Worm (Caenorhabditis elegans) whole organism, mixed stage, embryonic: ENCODE measurements around the gene cnc-6.
A peak's percentile ranks its signal among the peaks of the same experiment; 100 is the strongest.

Experiments
- M03D4.4 ChIP-seq: sonication (generic microtip); optimal IDR thresholded peaks from 2 replicates; lab custom pipeline; 2017; ENCODE audit warnings: mild to moderate bottlenecking, missing genetic modification characterization, missing compliant biosample characterization
- bed-3 ChIP-seq: fragments of 200-800 bp; sonication (Bioruptor generic); optimal IDR thresholded peaks from 3 replicates; lab custom pipeline; 2018; ENCODE audit warnings: mild to moderate bottlenecking, missing genetic modification characterization, moderate library complexity, missing compliant biosample characterization
- blmp-1 ChIP-seq: fragments of 150-350 bp; optimal IDR thresholded peaks from 2 replicates; lab custom pipeline; 2014; ENCODE audit warnings: missing biosample characterization, missing genetic modification characterization
- ceh-39 ChIP-seq: fragments of 150-350 bp; optimal IDR thresholded peaks from 2 replicates; lab custom pipeline; 2014; ENCODE audit warnings: missing biosample characterization, missing genetic modification characterization
- ceh-43 ChIP-seq: fragments of 200-800 bp; sonication (Bioruptor generic); optimal IDR thresholded peaks from 2 replicates; lab custom pipeline; 2018; ENCODE audit warnings: mild to moderate bottlenecking, missing genetic modification characterization, moderate library complexity, missing compliant biosample characterization
- ceh-83 ChIP-seq: fragments of 200-800 bp; sonication (Bioruptor generic); optimal IDR thresholded peaks from 2 replicates; lab custom pipeline; 2018; ENCODE audit warnings: mild to moderate bottlenecking, missing genetic modification characterization, missing compliant biosample characterization
- ces-1 ChIP-seq: fragments of 150-350 bp; optimal IDR thresholded peaks from 2 replicates; lab custom pipeline; 2014; ENCODE audit warnings: missing biosample characterization, missing genetic modification reagents, missing genetic modification characterization
- cnd-1 ChIP-seq: fragments of 200-800 bp; sonication (Bioruptor generic); optimal IDR thresholded peaks from 2 replicates; lab custom pipeline; 2018; ENCODE audit warnings: mild to moderate bottlenecking, missing genetic modification characterization, missing compliant biosample characterization
- drap-1 ChIP-seq: fragments of 200-800 bp; sonication (Bioruptor generic); optimal IDR thresholded peaks from 3 replicates; lab custom pipeline; 2018; ENCODE audit warnings: mild to moderate bottlenecking, missing genetic modification characterization, missing compliant biosample characterization
- elt-1 ChIP-seq: sonication (generic microtip); optimal IDR thresholded peaks from 2 replicates; lab custom pipeline; 2017; ENCODE audit warnings: missing genetic modification characterization, mild to moderate bottlenecking, missing compliant biosample characterization, antibody characterized with exemption, moderate library complexity, borderline replicate concordance; ENCODE audit not compliant: insufficient read depth
- flh-1 ChIP-seq: fragments of 200-800 bp; sonication (Bioruptor generic); optimal IDR thresholded peaks from 2 replicates; lab custom pipeline; 2018; ENCODE audit warnings: mild to moderate bottlenecking, missing genetic modification characterization, moderate library complexity, missing compliant biosample characterization
- ham-2 ChIP-seq: fragments of 200-800 bp; sonication (Bioruptor generic); optimal IDR thresholded peaks from 2 replicates; lab custom pipeline; 2018; ENCODE audit warnings: mild to moderate bottlenecking, missing genetic modification characterization, missing compliant biosample characterization
- lin-13 ChIP-seq: fragments of 150-350 bp; optimal IDR thresholded peaks from 2 replicates; lab custom pipeline; 2014; ENCODE audit warnings: missing biosample characterization, missing genetic modification characterization
- lin-32 ChIP-seq: fragments of 200-800 bp; sonication (Bioruptor generic); optimal IDR thresholded peaks from 2 replicates; lab custom pipeline; 2018; ENCODE audit warnings: mild to moderate bottlenecking, missing genetic modification characterization, missing compliant biosample characterization
- lsy-2 ChIP-seq: fragments of 150-350 bp; optimal IDR thresholded peaks from 2 replicates; lab custom pipeline; 2014; ENCODE audit warnings: missing biosample characterization, missing genetic modification characterization
- mab-5 ChIP-seq: fragments of 150-350 bp; optimal IDR thresholded peaks from 2 replicates; lab custom pipeline; 2014; ENCODE audit warnings: missing biosample characterization, missing genetic modification characterization
- mls-2 ChIP-seq: sonication (generic microtip); optimal IDR thresholded peaks from 2 replicates; lab custom pipeline; 2016; ENCODE audit warnings: mild to moderate bottlenecking, missing genetic modification characterization, moderate library complexity, missing compliant biosample characterization
- nhr-12 ChIP-seq: fragments of 150-350 bp; optimal IDR thresholded peaks from 2 replicates; lab custom pipeline; 2014; ENCODE audit warnings: missing biosample characterization, missing genetic modification characterization
- nhr-2 ChIP-seq: fragments of 150-350 bp; optimal IDR thresholded peaks from 2 replicates; lab custom pipeline; 2014; ENCODE audit warnings: missing biosample characterization, missing genetic modification characterization
- nhr-237 ChIP-seq: fragments of 150-350 bp; optimal IDR thresholded peaks from 2 replicates; lab custom pipeline; 2014; ENCODE audit warnings: missing biosample characterization, missing genetic modification characterization
- nhr-28 ChIP-seq: fragments of 150-350 bp; optimal IDR thresholded peaks from 2 replicates; lab custom pipeline; 2014; ENCODE audit warnings: missing biosample characterization, missing genetic modification characterization
- nhr-76 ChIP-seq: sonication (generic microtip); optimal IDR thresholded peaks from 2 replicates; lab custom pipeline; 2017; ENCODE audit warnings: missing biosample characterization, missing genetic modification characterization
- pha-4 ChIP-seq: fragments of 150-350 bp; optimal IDR thresholded peaks from 2 replicates; lab custom pipeline; 2018; ENCODE audit warnings: missing biosample characterization, missing genetic modification reagents, missing genetic modification characterization
- tbx-8 ChIP-seq: fragments of 200-800 bp; sonication (Bioruptor generic); optimal IDR thresholded peaks from 2 replicates; lab custom pipeline; 2018; ENCODE audit warnings: mild to moderate bottlenecking, missing genetic modification characterization, moderate library complexity, missing compliant biosample characterization
- unc-39 ChIP-seq: fragments of 150-350 bp; optimal IDR thresholded peaks from 2 replicates; lab custom pipeline; 2014; ENCODE audit warnings: missing biosample characterization, missing genetic modification characterization
- unc-62 ChIP-seq: fragments of 150-350 bp; optimal IDR thresholded peaks from 2 replicates; lab custom pipeline; 2014; ENCODE audit warnings: missing biosample characterization, missing genetic modification reagents, missing genetic modification characterization
- zip-8 ChIP-seq: fragments of 150-350 bp; optimal IDR thresholded peaks from 2 replicates; lab custom pipeline; 2014; ENCODE audit warnings: missing biosample characterization, missing genetic modification characterization
- ztf-11 ChIP-seq: fragments of 150-350 bp; optimal IDR thresholded peaks from 2 replicates; lab custom pipeline; 2014; ENCODE audit warnings: missing biosample characterization, missing genetic modification characterization

cnc-6 gene

ce11 chrIII:1769993-1770392 lies 6.7 kb downstream of the cnc-6 start, which contains the start of gene tbx-43:
Gene tbx-43, minus strand, starts transcription at chrIII:1770093.
- TF ChIP-seq pha-4 (tag; lab: Kevin White, UChicago) (no peak), M03D4.4 (tag; lab: Kevin White, UChicago) (no peak), nhr-12 (no peak), nhr-2 (no peak), drap-1 (GFP tag; lab: Kevin White, UChicago) (no peak), lin-32 (GFP tag; lab: Kevin White, UChicago) (no peak)

ce11 chrIII:1777468-1777867 lies 14.1 kb downstream of the cnc-6 start, which contains the start of gene Y39A3CL.3:
Gene Y39A3CL.3, plus strand, starts transcription at chrIII:1777802.
- TF ChIP-seq unc-62 (GFP tag; lab: Kevin White, UChicago): no peak
- TF ChIP-seq lsy-2: peak; percentile 94
- TF ChIP-seq ces-1 (GFP tag; lab: Kevin White, UChicago): peak; percentile 25

- TF ChIP-seq tbx-8 (no peak), nhr-12 (no peak), ces-1 (GFP tag; lab: Kevin White, UChicago) (no peak), cnd-1 (tag; lab: Kevin White, UChicago) (no peak), ham-2 (GFP tag; lab: Kevin White, UChicago) (no peak), drap-1 (GFP tag; lab: Kevin White, UChicago) (no peak), zip-8 (no peak), pha-4 (tag; lab: Kevin White, UChicago) (no peak)
Measured at ce11 chrIII:1777969-1778368, 14.6 kb downstream of the cnc-6 start, which contains the start of gene Y39A3CL.4. Gene Y39A3CL.4, minus strand, starts transcription at chrIII:1778069.

- TF ChIP-seq ham-2 (GFP tag; lab: Kevin White, UChicago): no peak
- TF ChIP-seq lsy-2: no peak
- TF ChIP-seq ces-1 (GFP tag; lab: Kevin White, UChicago): peak; percentile 57
- TF ChIP-seq mab-5: no peak
- no peak for TF ChIP-seq tbx-8
- TF ChIP-seq mls-2 (tag; lab: Kevin White, UChicago): no peak
- TF ChIP-seq ceh-39 (tag; lab: Kevin White, UChicago): no peak
Measured at ce11 chrIII:1785776-1786175, 22.5 kb downstream of the cnc-6 start.

ce11 chrIII:1788033-1788432 lies 24.7 kb downstream of the cnc-6 start, which contains the start of gene rimb-1:
Gene rimb-1, plus strand, starts transcription at chrIII:1788333.
- no peak for TF ChIP-seq flh-1 (GFP tag; lab: Kevin White, UChicago)
- no peak for TF ChIP-seq ceh-83 (GFP tag; lab: Kevin White, UChicago)
- TF ChIP-seq lin-32 (GFP tag; lab: Kevin White, UChicago): no peak
- TF ChIP-seq unc-62 (GFP tag; lab: Kevin White, UChicago): no peak
- TF ChIP-seq ztf-11 (tag; lab: Kevin White, UChicago): no peak
- TF ChIP-seq tbx-8: no peak
- TF ChIP-seq ceh-43 (GFP tag; lab: Kevin White, UChicago): no peak
- TF ChIP-seq ceh-39 (tag; lab: Kevin White, UChicago): no peak
- TF ChIP-seq nhr-237 (tag; lab: Kevin White, UChicago): no peak
- TF ChIP-seq cnd-1 (tag; lab: Kevin White, UChicago): no peak
- no peak for TF ChIP-seq nhr-76
- no peak for TF ChIP-seq unc-39 (tag; lab: Kevin White, UChicago)
- TF ChIP-seq, all 35 proteins: peak for 0

- TF ChIP-seq ztf-11 (tag; lab: Kevin White, UChicago) (no peak), flh-1 (GFP tag; lab: Kevin White, UChicago) (no peak), unc-62 (GFP tag; lab: Kevin White, UChicago) (no peak), lin-13 (tag; lab: Kevin White, UChicago) (no peak), M03D4.4 (tag; lab: Kevin White, UChicago) (no peak), zip-8 (no peak)
Measured at ce11 chrIII:1788972-1789371, 25.6 kb downstream of the cnc-6 start.

- TF ChIP-seq mls-2 (tag; lab: Kevin White, UChicago) (no peak), ces-1 (GFP tag; lab: Kevin White, UChicago) (peak; percentile 92)
Measured at ce11 chrIII:1791949-1792348, 28.6 kb downstream of the cnc-6 start.

ce11 chrIII:1793416-1793815 lies 30.1 kb downstream of the cnc-6 start:
- TF ChIP-seq bed-3 (GFP tag; lab: Kevin White, UChicago): no peak
- no peak for TF ChIP-seq nhr-237 (tag; lab: Kevin White, UChicago)
- TF ChIP-seq ceh-39 (tag; lab: Kevin White, UChicago): no peak
- no peak for TF ChIP-seq drap-1 (GFP tag; lab: Kevin White, UChicago)
- TF ChIP-seq lsy-2: no peak
- no peak for TF ChIP-seq nhr-76
- no peak for TF ChIP-seq elt-1 (tag; lab: Kevin White, UChicago)
- no peak for TF ChIP-seq M03D4.4 (tag; lab: Kevin White, UChicago)
- no peak for TF ChIP-seq ceh-43 (GFP tag; lab: Kevin White, UChicago)
- TF ChIP-seq ztf-11 (tag; lab: Kevin White, UChicago): no peak
- TF ChIP-seq lin-13 (tag; lab: Kevin White, UChicago): no peak
- no peak for TF ChIP-seq mab-5
- TF ChIP-seq pha-4 (tag; lab: Kevin White, UChicago): no peak
- TF ChIP-seq tbx-8: no peak
- TF ChIP-seq nhr-2: no peak
- no peak for TF ChIP-seq flh-1 (GFP tag; lab: Kevin White, UChicago)
- no peak for TF ChIP-seq unc-62 (GFP tag; lab: Kevin White, UChicago)
- TF ChIP-seq nhr-28 (tag; lab: Kevin White, UChicago): no peak
- no peak for TF ChIP-seq blmp-1
